Worm (Caenorhabditis elegans) whole organism, L3 larva: ENCODE measurements around the gene ruvb-1.

ENCODE experiments used
- ama-1 ChIP-seq: fragments of 150-350 bp; optimal IDR thresholded peaks from 2 replicates; lab custom pipeline; 2018
- ceh-16 ChIP-seq: sonication (generic microtip); optimal IDR thresholded peaks from 2 replicates; lab custom pipeline; 2017; ENCODE audit warnings: missing biosample characterization, missing genetic modification characterization
- ceh-82 ChIP-seq: fragments of 150-350 bp; optimal IDR thresholded peaks from 2 replicates; lab custom pipeline; 2014; ENCODE audit warnings: missing biosample characterization, missing genetic modification characterization
- elt-1 ChIP-seq: fragments of 150-350 bp; optimal IDR thresholded peaks from 2 replicates; lab custom pipeline; 2014; ENCODE audit warnings: missing biosample characterization, missing genetic modification characterization
- elt-2 ChIP-seq: sonication (generic microtip); optimal IDR thresholded peaks from 2 replicates; lab custom pipeline; 2016; ENCODE audit warnings: missing genetic modification reagents, mild to moderate bottlenecking, missing genetic modification characterization, missing compliant biosample characterization
- nhr-12 ChIP-seq: fragments of 150-350 bp; optimal IDR thresholded peaks from 2 replicates; lab custom pipeline; 2014; ENCODE audit warnings: missing biosample characterization, missing genetic modification characterization
- nhr-76 ChIP-seq: fragments of 150-350 bp; sonication (generic microtip); optimal IDR thresholded peaks from 5 replicates; lab custom pipeline; 2014; ENCODE audit warnings: missing biosample characterization, missing genetic modification characterization
- pha-4 ChIP-seq: fragments of 150-350 bp; optimal IDR thresholded peaks from 2 replicates; lab custom pipeline; 2014; ENCODE audit warnings: missing biosample characterization, missing genetic modification reagents, missing genetic modification characterization
- unc-62 ChIP-seq: fragments of 150-350 bp; sonication (generic microtip); optimal IDR thresholded peaks from 4 replicates; lab custom pipeline; 2014; ENCODE audit warnings: missing biosample characterization, missing genetic modification reagents, missing genetic modification characterization

ce11 chrV:9964152-9964785 lies 16.3 kb downstream of the ruvb-1 start:
- TF ChIP-seq unc-62 (no peak), ama-1 (lab: Kevin White, UChicago) (no peak), nhr-76 (tag; lab: Kevin White, UChicago) (no peak), elt-1 (tag; lab: Kevin White, UChicago) (no peak), nhr-12 (no peak), elt-2 (no peak), ceh-82 (tag; lab: Kevin White, UChicago) (no peak), pha-4 (tag; lab: Kevin White, UChicago) (no peak), ceh-16 (no peak)
